Fruit fly (Drosophila melanogaster) whole organism, embryonic: ENCODE measurements around the gene CG14036.
A peak's percentile ranks its signal among the peaks of the same experiment; 100 is the strongest.

Experiments
- CG10543 ChIP-seq: fragments of 200-800 bp; sonication (Bioruptor generic); optimal IDR thresholded peaks from 3 replicates; lab custom pipeline; 2017; ENCODE audit warnings: missing biosample characterization, mild to moderate bottlenecking, missing genetic modification characterization, moderate library complexity
- CG11398 ChIP-seq: fragments of 200-800 bp; sonication (Bioruptor generic); optimal IDR thresholded peaks from 2 replicates; lab custom pipeline; 2016; ENCODE audit warnings: missing biosample characterization, missing genetic modification characterization
- CG11504 ChIP-seq: fragments of 200-800 bp; sonication (Bioruptor generic); optimal IDR thresholded peaks from 3 replicates; lab custom pipeline; 2019; ENCODE audit warnings: missing biosample characterization, mild to moderate bottlenecking, missing genetic modification characterization, moderate library complexity
- CG12071 ChIP-seq: fragments of 200-800 bp; sonication (Bioruptor generic); optimal IDR thresholded peaks from 3 replicates; lab custom pipeline; 2018; ENCODE audit warnings: missing biosample characterization, mild to moderate bottlenecking, missing genetic modification characterization
- CG12391 ChIP-seq: fragments of 200-800 bp; sonication (Bioruptor generic); optimal IDR thresholded peaks from 3 replicates; lab custom pipeline; 2018; ENCODE audit warnings: missing biosample characterization, mild to moderate bottlenecking, missing genetic modification characterization, moderate library complexity
- CG12744 ChIP-seq: fragments of 200-800 bp; sonication (Bioruptor generic); optimal IDR thresholded peaks from 2 replicates; lab custom pipeline; 2016; ENCODE audit warnings: missing biosample characterization, missing genetic modification characterization
- CG13123 ChIP-seq: fragments of 200-800 bp; sonication (Bioruptor generic); optimal IDR thresholded peaks from 2 replicates; lab custom pipeline; 2016; ENCODE audit warnings: missing biosample characterization, missing genetic modification characterization
- CG13775 ChIP-seq: fragments of 200-800 bp; sonication (Bioruptor generic); optimal IDR thresholded peaks from 3 replicates; lab custom pipeline; 2017; ENCODE audit warnings: missing biosample characterization, mild to moderate bottlenecking, missing genetic modification characterization
- CG15514 ChIP-seq: fragments of 200-800 bp; sonication (Bioruptor generic); optimal IDR thresholded peaks from 3 replicates; lab custom pipeline; 2017; ENCODE audit warnings: missing biosample characterization, missing genetic modification characterization, mild to moderate bottlenecking, moderate library complexity, missing genetic modification reagents
- CG1647 ChIP-seq: fragments of 200-800 bp; sonication (Bioruptor generic); optimal IDR thresholded peaks from 3 replicates; lab custom pipeline; 2016; ENCODE audit warnings: missing biosample characterization, missing genetic modification characterization
- CG16779 ChIP-seq: fragments of 200-800 bp; sonication (Bioruptor generic); IDR thresholded peaks from 2 replicates; pipeline ENCODE4 v1.3.6; 2022; ENCODE audit warnings: missing biosample characterization, missing genetic modification characterization
- CG16813 ChIP-seq: fragments of 200-800 bp; sonication (Bioruptor generic); IDR thresholded peaks from 3 replicates; pipeline ENCODE4 v1.3.6; 2022; ENCODE audit warnings: missing biosample characterization, missing genetic modification characterization; ENCODE audit not compliant: partially characterized antibody
- CG17829 ChIP-seq: fragments of 200-800 bp; optimal IDR thresholded peaks from 2 replicates; lab custom pipeline; 2019; ENCODE audit warnings: missing biosample characterization, mild to moderate bottlenecking, missing genetic modification characterization, moderate library complexity
- CG18619 ChIP-seq: fragments of 200-800 bp; sonication (Bioruptor generic); optimal IDR thresholded peaks from 3 replicates; lab custom pipeline; 2017; ENCODE audit warnings: missing biosample characterization, mild to moderate bottlenecking, missing genetic modification characterization
- CG32532 ChIP-seq: fragments of 200-800 bp; sonication (Bioruptor generic); IDR thresholded peaks from 2 replicates; pipeline ENCODE4 v1.3.6; 2022; ENCODE audit warnings: missing biosample characterization, missing genetic modification characterization
- CG4854 ChIP-seq: fragments of 200-800 bp; sonication (Bioruptor generic); optimal IDR thresholded peaks from 2 replicates; lab custom pipeline; 2016; ENCODE audit warnings: missing biosample characterization, missing genetic modification characterization, inconsistent platforms
- CG6254 ChIP-seq: fragments of 200-800 bp; sonication (Bioruptor generic); optimal IDR thresholded peaks from 3 replicates; lab custom pipeline; 2017; ENCODE audit warnings: mild to moderate bottlenecking, missing biosample characterization, missing genetic modification reagents, missing genetic modification characterization
- CG6654 ChIP-seq: fragments of 200-800 bp; sonication (Bioruptor generic); optimal IDR thresholded peaks from 2 replicates; lab custom pipeline; 2017; ENCODE audit warnings: missing biosample characterization, mild to moderate bottlenecking, missing genetic modification characterization
- CG7357 ChIP-seq: fragments of 200-800 bp; sonication (Bioruptor generic); IDR thresholded peaks from 3 replicates; pipeline ENCODE4 v1.3.6; 2022; ENCODE audit warnings: missing biosample characterization, missing genetic modification characterization
- CG9609 ChIP-seq: fragments of 200-800 bp; sonication (Bioruptor generic); optimal IDR thresholded peaks from 3 replicates; lab custom pipeline; 2016; ENCODE audit warnings: missing biosample characterization, missing genetic modification characterization
- CkIIα-i1 ChIP-seq: fragments of 200-800 bp; sonication (Bioruptor generic); IDR thresholded peaks from 2 replicates; pipeline ENCODE4 v1.3.6; 2022; ENCODE audit warnings: missing biosample characterization, missing genetic modification characterization
- Dip3 ChIP-seq: fragments of 200-800 bp; sonication (Bioruptor generic); optimal IDR thresholded peaks from 3 replicates; lab custom pipeline; 2016; ENCODE audit warnings: missing biosample characterization, missing genetic modification characterization
- HLHmδ ChIP-seq: fragments of 200-800 bp; sonication (Bioruptor generic); optimal IDR thresholded peaks from 2 replicates; lab custom pipeline; 2018; ENCODE audit warnings: missing biosample characterization, mild to moderate bottlenecking, missing genetic modification characterization, moderate library complexity
- Meics ChIP-seq: fragments of 200-800 bp; sonication (Bioruptor generic); optimal IDR thresholded peaks from 2 replicates; lab custom pipeline; 2017; ENCODE audit warnings: missing biosample characterization, mild to moderate bottlenecking, missing genetic modification characterization
- Myb ChIP-seq: fragments of 200-800 bp; sonication (Bioruptor generic); optimal IDR thresholded peaks from 2 replicates; lab custom pipeline; 2016; ENCODE audit warnings: missing biosample characterization, missing genetic modification characterization
- NC2α ChIP-seq: fragments of 200-800 bp; sonication (Bioruptor generic); optimal IDR thresholded peaks from 2 replicates; lab custom pipeline; 2016; ENCODE audit warnings: missing biosample characterization, missing genetic modification characterization
- NFAT ChIP-seq: fragments of 200-800 bp; sonication (Bioruptor generic); IDR thresholded peaks from 2 replicates; pipeline ENCODE4 v1.3.6; 2022; ENCODE audit warnings: missing biosample characterization, missing genetic modification characterization
- Pdp1 ChIP-seq, 2 experiments: fragments of 200-800 bp; sonication (Bioruptor generic); optimal IDR thresholded peaks; 3 replicates each; lab custom pipeline; 2016; ENCODE audit warnings: missing biosample characterization in 2 of 2, missing genetic modification characterization in 2 of 2, mild to moderate bottlenecking in 1 of 2, moderate library complexity in 1 of 2
- abd-A ChIP-seq: fragments of 200-800 bp; sonication (Bioruptor generic); optimal IDR thresholded peaks from 3 replicates; lab custom pipeline; 2019; ENCODE audit warnings: missing biosample characterization, mild to moderate bottlenecking, missing genetic modification characterization, moderate library complexity
- ac ChIP-seq: fragments of 200-800 bp; sonication (Bioruptor generic); optimal IDR thresholded peaks from 3 replicates; lab custom pipeline; 2017; ENCODE audit warnings: missing biosample characterization, mild to moderate bottlenecking, missing genetic modification characterization
- ap ChIP-seq: fragments of 200-800 bp; sonication (Bioruptor generic); IDR thresholded peaks from 2 replicates; pipeline ENCODE4 v1.3.6; 2022; ENCODE audit warnings: missing biosample characterization, missing genetic modification characterization
- ash1 ChIP-seq: fragments of 200-800 bp; sonication (Bioruptor generic); optimal IDR thresholded peaks from 2 replicates; lab custom pipeline; 2018; ENCODE audit warnings: missing biosample characterization, mild to moderate bottlenecking, missing genetic modification characterization
- bowl ChIP-seq: fragments of 200-800 bp; sonication (Bioruptor generic); IDR thresholded peaks from 2 replicates; pipeline ENCODE4 v1.3.6; 2022; ENCODE audit warnings: missing biosample characterization, missing genetic modification characterization
- dm ChIP-seq: fragments of 200-800 bp; sonication (Bioruptor generic); optimal IDR thresholded peaks from 3 replicates; lab custom pipeline; 2016; ENCODE audit warnings: missing biosample characterization, missing genetic modification characterization
- fd64A ChIP-seq: fragments of 200-800 bp; sonication (Bioruptor generic); optimal IDR thresholded peaks from 3 replicates; lab custom pipeline; 2018; ENCODE audit warnings: missing biosample characterization, mild to moderate bottlenecking, missing genetic modification characterization
- gfzf ChIP-seq: fragments of 200-800 bp; sonication (Bioruptor generic); optimal IDR thresholded peaks from 2 replicates; lab custom pipeline; 2016; ENCODE audit warnings: missing biosample characterization, mild to moderate bottlenecking, missing genetic modification characterization, moderate library complexity
- ind ChIP-seq: fragments of 200-800 bp; sonication (Bioruptor generic); optimal IDR thresholded peaks from 3 replicates; lab custom pipeline; 2016; ENCODE audit warnings: missing biosample characterization, missing genetic modification characterization
- kah ChIP-seq: fragments of 200-800 bp; sonication (Bioruptor generic); optimal IDR thresholded peaks from 2 replicates; lab custom pipeline; 2018; ENCODE audit warnings: missing biosample characterization, mild to moderate bottlenecking, missing genetic modification characterization
- lbe ChIP-seq: fragments of 200-800 bp; sonication (Bioruptor generic); optimal IDR thresholded peaks from 2 replicates; lab custom pipeline; 2016; ENCODE audit warnings: missing biosample characterization, mild to moderate bottlenecking, missing genetic modification characterization
- lmd ChIP-seq: fragments of 200-800 bp; sonication (Bioruptor generic); IDR thresholded peaks from 2 replicates; pipeline ENCODE4 v1.3.6; 2022; ENCODE audit warnings: missing biosample characterization, missing genetic modification characterization
- nerfin-2 ChIP-seq: fragments of 200-800 bp; sonication (Bioruptor generic); IDR thresholded peaks from 2 replicates; pipeline ENCODE4 v1.3.6; 2022; ENCODE audit warnings: missing biosample characterization, missing genetic modification characterization; ENCODE audit not compliant: partially characterized antibody
- ro ChIP-seq: fragments of 200-800 bp; sonication (Bioruptor generic); IDR thresholded peaks from 2 replicates; pipeline ENCODE4 v1.3.6; 2022; ENCODE audit warnings: missing biosample characterization, missing genetic modification characterization
- scrt ChIP-seq: fragments of 200-800 bp; sonication (Bioruptor generic); optimal IDR thresholded peaks from 2 replicates; lab custom pipeline; 2018; ENCODE audit warnings: missing biosample characterization, mild to moderate bottlenecking, missing genetic modification characterization, moderate library complexity
- slp2 ChIP-seq: fragments of 200-800 bp; sonication (Bioruptor generic); optimal IDR thresholded peaks from 2 replicates; lab custom pipeline; 2016; ENCODE audit warnings: missing biosample characterization, missing genetic modification characterization
- sr ChIP-seq: fragments of 200-800 bp; sonication (Bioruptor generic); IDR thresholded peaks from 3 replicates; pipeline ENCODE4 v1.3.6; 2022; ENCODE audit warnings: missing biosample characterization, missing genetic modification characterization
- sug ChIP-seq: fragments of 200-800 bp; optimal IDR thresholded peaks from 2 replicates; lab custom pipeline; 2019; ENCODE audit warnings: missing biosample characterization, mild to moderate bottlenecking, missing genetic modification characterization, moderate library complexity
- tio ChIP-seq: fragments of 200-800 bp; sonication (Bioruptor generic); optimal IDR thresholded peaks from 2 replicates; lab custom pipeline; 2017; ENCODE audit warnings: missing biosample characterization, missing genetic modification characterization, inconsistent platforms
- ttk ChIP-seq: fragments of 200-800 bp; sonication (Bioruptor generic); IDR thresholded peaks from 2 replicates; pipeline ENCODE4 v2.1.2; 2022; ENCODE audit warnings: missing biosample characterization, missing genetic modification characterization
- zf30C ChIP-seq: fragments of 200-800 bp; sonication (Bioruptor generic); optimal IDR thresholded peaks from 3 replicates; lab custom pipeline; 2018; ENCODE audit warnings: missing biosample characterization, mild to moderate bottlenecking, missing genetic modification characterization

The CG14036 gene

dm6 chr2L:5004677-5005463, 49.9 kb downstream of the CG14036 start (continued):
- TF ChIP-seq HLHmδ (no peak), ro (GFP tag; lab: Robert Waterston, UW) (peak; percentile 88), ac (GFP tag; lab: Kevin White, UChicago) (peak; percentile 27), CG18619 (GFP tag; lab: Kevin White, UChicago) (peak; percentile 91), Dip3 (GFP tag; lab: Kevin White, UChicago) (peak; percentile 90), ap (GFP tag; lab: Robert Waterston, UW) (peak; percentile 94), fd64A (GFP tag; lab: Kevin White, UChicago) (peak; percentile 71), CG6254 (GFP tag; lab: Kevin White, UChicago) (peak; percentile 83), CG6654 (GFP tag; lab: Kevin White, UChicago) (peak; percentile 76), ind (GFP tag; lab: Kevin White, UChicago) (peak; percentile 96), bowl (GFP tag; lab: Robert Waterston, UW) (peak; percentile 84; the same call in 1 of the 2 replicates), CG9609 (GFP tag; lab: Kevin White, UChicago) (peak; percentile 93), ash1 (GFP tag; lab: Kevin White, UChicago) (peak; percentile 79), NC2α (GFP tag; lab: Kevin White, UChicago) (peak; percentile 83), CG11398 (peak; percentile 91), CG11504 (tag; lab: Kevin White, UChicago) (peak; percentile 93), CG12391 (tag; lab: Kevin White, UChicago) (peak; percentile 93), CG12744 (GFP tag; lab: Kevin White, UChicago) (peak; percentile 95), zf30C (GFP tag; lab: Kevin White, UChicago) (no peak), slp2 (GFP tag; lab: Kevin White, UChicago) (peak; percentile 92), CG10543 (peak; percentile 95), CG4854 (peak; percentile 91), nerfin-2 (no peak), tio (no peak), CG7357 (GFP tag; lab: Robert Waterston, UW) (peak; percentile 87), gfzf (peak; percentile 11), CkIIα-i1 (GFP tag; lab: Robert Waterston, UW) (peak; percentile 68; the same call in 1 of the 2 replicates), CG1647 (GFP tag; lab: Kevin White, UChicago) (peak; percentile 92), kah (GFP tag; lab: Kevin White, UChicago) (peak; percentile 81), CG13775 (GFP tag; lab: Kevin White, UChicago) (peak; percentile 88), dm (GFP tag; lab: Kevin White, UChicago) (peak; percentile 84), CG17829 (tag; lab: Kevin White, UChicago) (peak; percentile 91), Myb (GFP tag; lab: Kevin White, UChicago) (peak; percentile 83), CG16779 (GFP tag; lab: Robert Waterston, UW) (peak; percentile 93), CG16813 (no peak), CG32532 (GFP tag; lab: Robert Waterston, UW) (peak; percentile 97), lmd (GFP tag; lab: Robert Waterston, UW) (peak; percentile 96), Meics (GFP tag; lab: Kevin White, UChicago) (peak; percentile 97), CG12071 (GFP tag; lab: Kevin White, UChicago) (peak; percentile 93), Pdp1 (GFP tag; optimal IDR thresholded peaks at IDR 0.05; lab: Kevin White, UChicago) (peak; percentile 94 to 96), sug (tag; lab: Kevin White, UChicago) (peak; percentile 92), lbe (peak; percentile 46), NFAT (GFP tag; lab: Robert Waterston, UW) (peak; percentile 92), ttk (GFP tag; lab: Robert Waterston, UW) (peak; percentile 93), scrt (GFP tag; lab: Kevin White, UChicago) (peak; percentile 93), sr (peak; percentile 62), CG13123 (GFP tag; lab: Kevin White, UChicago) (peak; percentile 80), abd-A (peak; percentile 77), CG15514 (GFP tag; lab: Kevin White, UChicago) (peak; percentile 92)
